Worm (Caenorhabditis elegans) whole organism, L4/young adult: ENCODE measurements around the gene fbxc-21.
"Not testable (repeated sequence)": the region's sequence is repeated elsewhere in the genome, so short reads cannot be mapped to it uniquely, and the experiment has no call there.

Experiments
- W03F9.2 ChIP-seq: fragments of 150-350 bp; optimal IDR thresholded peaks from 2 replicates; lab custom pipeline; 2014; ENCODE audit warnings: missing biosample characterization, missing genetic modification characterization
- dao-5 ChIP-seq: sonication (generic microtip); optimal IDR thresholded peaks from 2 replicates; lab custom pipeline; 2016; ENCODE audit warnings: missing genotype, missing genetic modification characterization, moderate library complexity, missing compliant biosample characterization
- him-1 ChIP-seq: sonication (generic microtip); optimal IDR thresholded peaks from 2 replicates; lab custom pipeline; 2016; ENCODE audit warnings: missing genotype, missing genetic modification reagents, missing genetic modification characterization, missing compliant biosample characterization

The fbxc-21 gene

ce11 chrII:1668913-1669312, 23.8 kb downstream of the fbxc-21 start, which contains the start of gene srw-97:
srw-97 (minus strand) TSS chrII:1669013.
- TF ChIP-seq him-1 (tag; lab: Kevin White, UChicago) (no peak), dao-5 (tag; lab: Kevin White, UChicago) (no peak), W03F9.2 (tag; lab: Kevin White, UChicago) (no peak)

- TF ChIP-seq him-1 (tag; lab: Kevin White, UChicago) (no peak), W03F9.2 (tag; lab: Kevin White, UChicago) (no peak), dao-5 (tag; lab: Kevin White, UChicago) (no peak)
Observed at ce11 chrII:1666025-1666424, 26.7 kb downstream of the fbxc-21 start, which contains the start of gene srlf-29. srlf-29 (plus strand) TSS chrII:1666325.

- TF ChIP-seq him-1 (tag; lab: Kevin White, UChicago) (no peak), dao-5 (tag; lab: Kevin White, UChicago) (no peak), W03F9.2 (tag; lab: Kevin White, UChicago) (no peak)
Observed at ce11 chrII:1663516-1663915, 29.2 kb downstream of the fbxc-21 start, which contains the start of gene duxl-1. duxl-1 (plus strand) TSS chrII:1663699.

- TF ChIP-seq him-1 (tag; lab: Kevin White, UChicago) (no peak), W03F9.2 (tag; lab: Kevin White, UChicago) (no peak), dao-5 (tag; lab: Kevin White, UChicago) (no peak)
Observed at ce11 chrII:1662881-1663280, 29.8 kb downstream of the fbxc-21 start, which contains the start of gene ZC204.14. ZC204.14 (minus strand) TSS chrII:1662949.

ce11 chrII:1660888-1661287, 31.8 kb downstream of the fbxc-21 start, which contains the start of gene ZC204.13:
ZC204.13 (minus strand) TSS chrII:1660988.
- TF ChIP-seq W03F9.2, dao-5, him-1 (tag; lab: Kevin White, UChicago): not testable (repeated sequence)

ce11 chrII:1657202-1657601, 35.5 kb downstream of the fbxc-21 start, which contains the start of gene ZC204.12:
ZC204.12 (minus strand) TSS chrII:1657302.
- no peak for TF ChIP-seq dao-5 (tag; lab: Kevin White, UChicago)
- no peak for TF ChIP-seq him-1 (tag; lab: Kevin White, UChicago)
- TF ChIP-seq W03F9.2 (tag; lab: Kevin White, UChicago): no peak

- TF ChIP-seq W03F9.2 (tag; lab: Kevin White, UChicago) (no peak), him-1 (tag; lab: Kevin White, UChicago) (no peak), dao-5 (tag; lab: Kevin White, UChicago) (no peak)
Observed at ce11 chrII:1654917-1655316, 37.8 kb downstream of the fbxc-21 start, which contains the start of gene btb-12. btb-12 (plus strand) TSS chrII:1655217.

- TF ChIP-seq W03F9.2 (tag; lab: Kevin White, UChicago) (no peak), him-1 (tag; lab: Kevin White, UChicago) (no peak), dao-5 (tag; lab: Kevin White, UChicago) (no peak)
Observed at ce11 chrII:1653397-1653796, 39.3 kb downstream of the fbxc-21 start, which contains the start of gene fbxb-15. fbxb-15 (minus strand) TSS chrII:1653497.

- TF ChIP-seq him-1 (tag; lab: Kevin White, UChicago) (no peak), W03F9.2 (tag; lab: Kevin White, UChicago) (no peak), dao-5 (tag; lab: Kevin White, UChicago) (no peak)
Observed at ce11 chrII:1651804-1652203, 40.9 kb downstream of the fbxc-21 start, which contains the start of gene fbxb-16. fbxb-16 (minus strand) TSS chrII:1651904.

- TF ChIP-seq dao-5 (tag; lab: Kevin White, UChicago) (no peak), him-1 (tag; lab: Kevin White, UChicago) (no peak), W03F9.2 (tag; lab: Kevin White, UChicago) (no peak)
Observed at ce11 chrII:1650502-1650901, 42.2 kb downstream of the fbxc-21 start, which contains the start of gene fbxb-20. fbxb-20 (minus strand) TSS chrII:1650602.

ce11 chrII:1648768-1649167, 44.0 kb downstream of the fbxc-21 start, which contains the start of gene fbxb-21:
fbxb-21 (minus strand) TSS chrII:1648868.
- no peak for TF ChIP-seq W03F9.2 (tag; lab: Kevin White, UChicago)
- TF ChIP-seq dao-5 (tag; lab: Kevin White, UChicago): no peak
- TF ChIP-seq him-1 (tag; lab: Kevin White, UChicago): no peak

- no peak for TF ChIP-seq W03F9.2 (tag; lab: Kevin White, UChicago)
- TF ChIP-seq dao-5 (tag; lab: Kevin White, UChicago): no peak
- no peak for TF ChIP-seq him-1 (tag; lab: Kevin White, UChicago)
Observed at ce11 chrII:1646199-1646598, 46.5 kb downstream of the fbxc-21 start, which contains the start of gene ZC204.17. ZC204.17 (minus strand) TSS chrII:1646299.

ce11 chrII:1644777-1645348, 47.9 kb downstream of the fbxc-21 start, which contains the start of gene ZC204.6:
ZC204.6 (minus strand) TSS chrII:1644827.
- TF ChIP-seq dao-5 (tag; lab: Kevin White, UChicago) (no peak), him-1 (tag; lab: Kevin White, UChicago) (no peak), W03F9.2 (tag; lab: Kevin White, UChicago) (no peak)
